Fruit fly (Drosophila melanogaster) whole organism, prepupa: Measurements from ENCODE around the gene msl-3.

ENCODE experiments used
- CG6854 ChIP-seq: fragments of 200-800 bp; sonication (Bioruptor generic); optimal IDR thresholded peaks from 2 replicates; lab custom pipeline; 2017; ENCODE audit warnings: missing biosample characterization, mild to moderate bottlenecking, missing genetic modification characterization
- Lpt ChIP-seq: fragments of 200-800 bp; sonication (Bioruptor generic); optimal IDR thresholded peaks from 3 replicates; lab custom pipeline; 2016; ENCODE audit warnings: missing biosample characterization, missing genetic modification characterization

DNA sequence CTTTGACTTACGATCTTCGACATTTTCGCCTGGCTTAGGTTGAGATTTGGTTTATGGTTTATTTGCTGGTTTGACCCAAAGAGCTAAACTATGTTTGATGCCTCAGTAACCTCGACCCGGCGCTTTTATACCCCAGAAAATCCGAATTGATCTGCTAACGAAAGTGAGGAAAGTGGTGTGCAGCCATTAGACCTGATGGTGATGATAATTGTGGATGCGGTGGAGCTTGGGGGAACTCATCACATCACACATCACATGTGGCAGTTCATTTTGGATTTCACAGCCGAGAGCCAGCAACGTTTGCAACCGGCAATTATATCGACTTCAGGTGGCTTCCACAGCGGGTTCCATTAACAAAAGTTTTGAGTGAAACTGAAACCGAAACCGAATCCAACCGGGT, 36.6 kb downstream of the msl-3 start, which contains the start of gene Cpr65Eb:
- TF ChIP-seq CG6854 (GFP tag; lab: Kevin White, UChicago): no peak
- no peak for TF ChIP-seq Lpt (GFP tag; lab: Kevin White, UChicago)
